Worm (Caenorhabditis elegans) whole organism, young adult: ENCODE data around the gene nhr-197.
"Not testable (repeated sequence)": the region's sequence is repeated elsewhere in the genome, so short reads cannot be mapped to it uniquely, and the experiment has no call there.

ENCODE experiments used
- B0019.2 ChIP-seq: fragments of 200-800 bp; sonication (Bioruptor generic); conservative IDR thresholded peaks from 2 replicates; pipeline ENCODE4 v1.3.6; 2022; ENCODE audit warnings: missing genetic modification reagents, missing genetic modification characterization, missing compliant biosample characterization
- C17E4.6 ChIP-seq: fragments of 200-800 bp; sonication (Bioruptor generic); IDR thresholded peaks from 2 replicates; pipeline ENCODE4 v1.3.6; 2022; ENCODE audit warnings: missing genetic modification reagents, missing genetic modification characterization, missing compliant biosample characterization
- F37B4.10 ChIP-seq: fragments of 200-800 bp; sonication (Bioruptor generic); IDR thresholded peaks from 2 replicates; pipeline ENCODE4 v1.3.6; 2022; ENCODE audit warnings: missing genetic modification characterization, missing compliant biosample characterization
- bed-1 ChIP-seq: fragments of 200-800 bp; sonication (Bioruptor generic); IDR thresholded peaks from 2 replicates; pipeline ENCODE4 v1.3.6; 2022; ENCODE audit warnings: missing genetic modification reagents, missing genetic modification characterization, missing compliant biosample characterization
- ccch-3 ChIP-seq: fragments of 200-800 bp; sonication (Bioruptor generic); optimal IDR thresholded peaks from 2 replicates; lab custom pipeline; 2018; ENCODE audit warnings: mild to moderate bottlenecking, missing genetic modification characterization, missing compliant biosample characterization
- cebp-2 ChIP-seq: fragments of 200-800 bp; sonication (Bioruptor generic); IDR thresholded peaks from 2 replicates; pipeline ENCODE4 v1.3.6; 2022; ENCODE audit warnings: missing genetic modification characterization, missing compliant biosample characterization
- ceh-91 ChIP-seq: fragments of 200-800 bp; sonication (Bioruptor generic); IDR thresholded peaks from 2 replicates; pipeline ENCODE4 v1.3.6; 2022; ENCODE audit warnings: missing genetic modification reagents, missing genetic modification characterization, missing compliant biosample characterization
- die-1 ChIP-seq: sonication (generic microtip); optimal IDR thresholded peaks from 2 replicates; lab custom pipeline; 2016; ENCODE audit warnings: missing genotype, mild to moderate bottlenecking, missing genetic modification characterization, missing compliant biosample characterization
- ets-4 ChIP-seq: fragments of 200-800 bp; sonication (Bioruptor generic); optimal IDR thresholded peaks from 2 replicates; lab custom pipeline; 2018; ENCODE audit warnings: mild to moderate bottlenecking, missing genetic modification characterization, missing compliant biosample characterization
- lin-35 ChIP-seq, 3 experiments: fragments of 150-350 bp in 2 of 3; sonication (generic microtip) in 1 of 3; optimal IDR thresholded peaks; 2 replicates each; lab custom pipeline; 2014 to 2018; ENCODE audit warnings: missing biosample characterization in 3 of 3, missing genetic modification characterization in 3 of 3, missing genetic modification reagents in 3 of 3
- nhr-90 ChIP-seq: sonication (generic microtip); optimal IDR thresholded peaks from 2 replicates; lab custom pipeline; 2016; ENCODE audit warnings: missing genotype, mild to moderate bottlenecking, missing genetic modification characterization, missing compliant biosample characterization
- repo-1 ChIP-seq: sonication (generic microtip); optimal IDR thresholded peaks from 2 replicates; lab custom pipeline; 2017; ENCODE audit warnings: mild to moderate bottlenecking, missing genetic modification characterization, missing compliant biosample characterization
- snpc-4 ChIP-seq, 5 experiments: fragments of 150-350 bp in 1 of 5; sonication (generic microtip) in 4 of 5; optimal IDR thresholded peaks; 2 replicates each; lab custom pipeline; 2014 to 2018; ENCODE audit warnings: missing genetic modification characterization in 5 of 5, missing biosample characterization in 3 of 5, antibody characterized with exemption in 2 of 5, mild to moderate bottlenecking in 2 of 5, missing compliant biosample characterization in 2 of 5, missing genotype in 2 of 5, moderate library complexity in 2 of 5, missing genetic modification reagents in 1 of 5

ce11 chrV:15647536-15648085, 40.1 kb upstream of the nhr-197 start, which contains the start of the genes C55A1.7 and C55A1.6:
- not testable (repeated sequence) for TF ChIP-seq ccch-3 (GFP tag; lab: Kevin White, UChicago); ets-4; lin-35 (GFP tag; optimal IDR thresholded peaks at IDR 0.05; lab: Kevin White, UChicago); C17E4.6 (GFP tag; lab: Robert Waterston, UW); nhr-90 (tag; lab: Kevin White, UChicago); repo-1 (tag; lab: Kevin White, UChicago); cebp-2; B0019.2 (GFP tag; lab: Robert Waterston, UW); bed-1; die-1; snpc-4 (GFP tag; optimal IDR thresholded peaks at IDR 0.05; lab: Kevin White, UChicago); snpc-4 (tag; optimal IDR thresholded peaks at IDR 0.05; lab: Kevin White, UChicago); F37B4.10 (GFP tag; lab: Robert Waterston, UW); ceh-91 (GFP tag; lab: Robert Waterston, UW)
